Worm (Caenorhabditis elegans) whole organism, L4 larva: ENCODE measurements around the gene srh-171.
"Not testable (repeated sequence)": the region's sequence is repeated elsewhere in the genome, so short reads cannot be mapped to it uniquely, and the experiment has no call there.

Experiments used
- F49E8.2 ChIP-seq: sonication (generic microtip); optimal IDR thresholded peaks from 2 replicates; lab custom pipeline; 2016; ENCODE audit warnings: missing compliant biosample characterization, mild to moderate bottlenecking, missing genetic modification characterization, borderline replicate concordance
- Y105C5A.15 ChIP-seq: fragments of 200-800 bp; sonication (Bioruptor generic); IDR thresholded peaks from 2 replicates; pipeline ENCODE4 v1.3.6; 2022; ENCODE audit warnings: missing genetic modification characterization, missing compliant biosample characterization
- aha-1 ChIP-seq: fragments of 150-350 bp; peaks from one replicate; lab custom pipeline; 2014; ENCODE audit warnings: missing biosample characterization, missing genetic modification characterization
- aly-2 ChIP-seq: sonication (generic microtip); optimal IDR thresholded peaks from 2 replicates; lab custom pipeline; 2018; ENCODE audit warnings: missing biosample characterization, missing genetic modification characterization
- ama-1 ChIP-seq: fragments of 150-350 bp; optimal IDR thresholded peaks from 2 replicates; lab custom pipeline; 2014; ENCODE audit warnings: inconsistent platforms, mixed read lengths
- ceh-62 ChIP-seq: sonication (generic microtip); optimal IDR thresholded peaks from 2 replicates; lab custom pipeline; 2017; ENCODE audit warnings: missing biosample characterization, missing genetic modification characterization
- egl-27 ChIP-seq: sonication (generic microtip); optimal IDR thresholded peaks from 3 replicates; lab custom pipeline; 2017; ENCODE audit warnings: missing biosample characterization, missing genetic modification reagents, missing genetic modification characterization
- fos-1 ChIP-seq: fragments of 150-350 bp; optimal IDR thresholded peaks from 2 replicates; lab custom pipeline; 2014; ENCODE audit warnings: missing biosample characterization, missing genetic modification characterization
- hlh-30 ChIP-seq: sonication (generic microtip); optimal IDR thresholded peaks from 2 replicates; lab custom pipeline; 2017; ENCODE audit warnings: antibody characterized with exemption, mild to moderate bottlenecking, missing genetic modification characterization, missing compliant biosample characterization; ENCODE audit not compliant: insufficient read depth
- lim-7 ChIP-seq: fragments of 200-800 bp; sonication (Bioruptor generic); IDR thresholded peaks from 2 replicates; pipeline ENCODE4 v1.3.6; 2022; ENCODE audit warnings: missing genetic modification characterization, missing compliant biosample characterization
- lin-15B ChIP-seq: fragments of 150-350 bp; sonication (generic microtip); optimal IDR thresholded peaks from 3 replicates; lab custom pipeline; 2014; ENCODE audit warnings: missing biosample characterization, missing genetic modification characterization
- lin-29 ChIP-seq: fragments of 200-800 bp; sonication (Bioruptor generic); IDR thresholded peaks from 2 replicates; pipeline ENCODE4 v1.3.6; 2022; ENCODE audit warnings: missing genetic modification reagents, missing genetic modification characterization, missing compliant biosample characterization
- lin-38 ChIP-seq: fragments of 200-800 bp; sonication (Bioruptor generic); IDR thresholded peaks from 2 replicates; pipeline ENCODE4 v1.3.6; 2022; ENCODE audit warnings: missing genetic modification reagents, missing genetic modification characterization, missing compliant biosample characterization
- lin-39 ChIP-seq: fragments of 150-350 bp; optimal IDR thresholded peaks from 2 replicates; lab custom pipeline; 2014; ENCODE audit warnings: missing biosample characterization, missing genetic modification reagents, missing genetic modification characterization
- mep-1 ChIP-seq: fragments of 150-350 bp; sonication (generic microtip); optimal IDR thresholded peaks from 3 replicates; lab custom pipeline; 2014; ENCODE audit warnings: missing biosample characterization, missing genetic modification characterization
- mxl-2 ChIP-seq: fragments of 200-800 bp; sonication (Bioruptor generic); conservative IDR thresholded peaks from 2 replicates; pipeline ENCODE4 v1.3.6; 2022; ENCODE audit warnings: missing genetic modification reagents, missing genetic modification characterization, missing compliant biosample characterization
- nhr-10 ChIP-seq: fragments of 150-350 bp; optimal IDR thresholded peaks from 2 replicates; lab custom pipeline; 2014; ENCODE audit warnings: missing biosample characterization, missing genetic modification characterization
- nhr-25 ChIP-seq: sonication (generic microtip); optimal IDR thresholded peaks from 2 replicates; lab custom pipeline; 2017; ENCODE audit warnings: missing genetic modification characterization, mild to moderate bottlenecking, missing compliant biosample characterization, antibody characterized with exemption, moderate library complexity, borderline replicate concordance; ENCODE audit not compliant: insufficient read depth
- nhr-28 ChIP-seq: fragments of 150-350 bp; optimal IDR thresholded peaks from 2 replicates; lab custom pipeline; 2014; ENCODE audit warnings: missing biosample characterization, missing genetic modification characterization
- pqm-1 ChIP-seq: sonication (generic microtip); optimal IDR thresholded peaks from 2 replicates; lab custom pipeline; 2017; ENCODE audit warnings: missing biosample characterization, missing genetic modification characterization
- sdz-12 ChIP-seq: fragments of 200-800 bp; sonication (Bioruptor generic); optimal IDR thresholded peaks from 2 replicates; lab custom pipeline; 2018; ENCODE audit warnings: mild to moderate bottlenecking, missing genetic modification characterization, missing compliant biosample characterization
- snpc-1.2 ChIP-seq: fragments of 200-800 bp; sonication (Bioruptor generic); IDR thresholded peaks from 2 replicates; pipeline ENCODE4 v1.3.6; 2022; ENCODE audit warnings: missing genetic modification reagents, missing genetic modification characterization, missing compliant biosample characterization
- spr-1 ChIP-seq: sonication (generic microtip); optimal IDR thresholded peaks from 2 replicates; lab custom pipeline; 2016; ENCODE audit warnings: mild to moderate bottlenecking, missing genetic modification characterization, missing compliant biosample characterization
- unc-62 ChIP-seq, 3 experiments: fragments of 150-350 bp in 1 of 3; sonication (generic microtip); optimal IDR thresholded peaks in 2 of 3; peaks in 1 of 3; 1 replicate in 1 of 3; 2 replicates in 2 of 3; lab custom pipeline; 2014 to 2017; ENCODE audit warnings: missing biosample characterization in 3 of 3, missing genetic modification characterization in 3 of 3, missing genetic modification reagents in 3 of 3, missing genotype in 1 of 3
- ztf-7 ChIP-seq: fragments of 150-350 bp; optimal IDR thresholded peaks from 2 replicates; lab custom pipeline; 2014; ENCODE audit warnings: missing biosample characterization, missing genetic modification characterization

Gene srh-171

ce11 chrV:19934223-19934622, 31.3 kb upstream of the srh-171 start, which contains the start of gene algn-7:
TSS of gene algn-7 (minus strand) at chrV:19934323.
- TF ChIP-seq fos-1 (tag; lab: Kevin White, UChicago): no peak
- no peak for TF ChIP-seq nhr-10 (tag; lab: Kevin White, UChicago)

DNA sequence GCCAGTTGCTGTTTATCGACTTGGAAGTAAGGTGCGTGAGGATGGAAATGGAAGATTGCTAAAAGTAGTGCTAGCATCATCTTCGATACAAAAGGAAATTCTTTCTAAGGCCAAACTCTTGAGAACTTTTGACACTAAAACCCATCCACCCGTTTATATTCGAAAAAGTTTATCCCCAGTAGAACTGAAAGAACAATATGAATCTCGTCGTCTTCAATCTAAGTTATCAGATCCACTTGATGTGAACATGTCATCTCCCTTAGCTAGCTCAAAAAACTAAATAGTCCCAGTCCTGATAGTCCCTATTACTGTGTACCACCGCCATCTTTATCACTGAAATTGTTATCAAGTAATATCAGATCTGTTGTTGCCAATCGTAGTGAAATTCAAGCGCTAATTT, 28.6 kb upstream of the srh-171 start:
- TF ChIP-seq snpc-1.2 (GFP tag; lab: Robert Waterston, UW): no peak
- peak in 1 of 2 experiments; percentile 50 for TF ChIP-seq unc-62 (GFP tag; optimal IDR thresholded peaks at IDR 0.05 in 1 of 2; lab: Kevin White, UChicago)
- no peak for TF ChIP-seq unc-62 (tag; optimal IDR thresholded peaks at IDR 0.05; lab: Kevin White, UChicago)

ce11 chrV:19946529-19946928, 19.0 kb upstream of the srh-171 start, which contains the start of gene dhs-24:
TSS of gene dhs-24 (minus strand) at chrV:19946629.
- TF ChIP-seq pqm-1 (tag; lab: Kevin White, UChicago) (no peak), mxl-2 (GFP tag; lab: Robert Waterston, UW) (no peak), ama-1 (lab: Kevin White, UChicago) (peak; percentile 55), sdz-12 (GFP tag; lab: Kevin White, UChicago) (no peak), snpc-1.2 (GFP tag; lab: Robert Waterston, UW) (0 out of 2 replicates have a peak, but pooled peaks have one; percentile 13), hlh-30 (tag; lab: Kevin White, UChicago) (no peak), aly-2 (tag; lab: Kevin White, UChicago) (no peak), lin-38 (0 out of 2 replicates have a peak, but pooled peaks have one; percentile 21)

ce11 chrV:19948993-19949392, 16.5 kb upstream of the srh-171 start, which contains the start of gene tmed-4:
TSS of gene tmed-4 (minus strand) at chrV:19949093.
- not testable (repeated sequence) for TF ChIP-seq lin-15B, F49E8.2, lin-39 (tag; lab: Kevin White, UChicago)

DNA sequence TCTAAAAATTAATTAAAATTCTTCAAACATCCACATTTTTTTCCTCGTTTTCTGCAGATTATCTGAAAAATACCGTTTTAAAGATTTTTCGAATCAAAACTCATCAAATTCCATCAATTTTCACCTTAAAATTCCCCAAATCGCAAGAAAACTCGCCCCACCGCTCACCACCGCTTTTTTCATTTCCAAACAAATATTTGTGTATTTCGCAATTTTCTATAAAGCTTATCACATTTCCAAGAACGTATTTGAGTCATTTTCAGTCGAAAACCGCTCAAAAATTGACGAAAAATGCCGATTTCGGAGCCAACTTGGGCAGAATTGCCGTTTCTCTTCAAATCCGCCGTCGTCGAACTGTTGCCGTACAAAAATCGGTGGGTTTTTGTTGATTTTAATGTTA, 15.8 kb upstream of the srh-171 start, which contains the start of gene Y60A3A.8:
Gene Y60A3A.8, plus strand, starts transcription at position 258 of the 400 bp plus-strand sequence.
- TF ChIP-seq ztf-7 (tag; lab: Kevin White, UChicago); lim-7 (GFP tag; lab: Robert Waterston, UW); Y105C5A.15 (GFP tag; lab: Robert Waterston, UW): not testable (repeated sequence)

ce11 chrV:19954491-19954890, 11.0 kb upstream of the srh-171 start:
- TF ChIP-seq egl-27 (tag; lab: Kevin White, UChicago) (no peak), unc-62 (GFP tag; optimal IDR thresholded peaks at IDR 0.05 in 1 of 2; lab: Kevin White, UChicago) (peak in 1 of 2 experiments; percentile 72), unc-62 (tag; optimal IDR thresholded peaks at IDR 0.05; lab: Kevin White, UChicago) (no peak), ceh-62 (tag; lab: Kevin White, UChicago) (no peak), ztf-7 (tag; lab: Kevin White, UChicago) (no peak)
- TF ChIP-seq, all 104 proteins: peak for 1

DNA sequence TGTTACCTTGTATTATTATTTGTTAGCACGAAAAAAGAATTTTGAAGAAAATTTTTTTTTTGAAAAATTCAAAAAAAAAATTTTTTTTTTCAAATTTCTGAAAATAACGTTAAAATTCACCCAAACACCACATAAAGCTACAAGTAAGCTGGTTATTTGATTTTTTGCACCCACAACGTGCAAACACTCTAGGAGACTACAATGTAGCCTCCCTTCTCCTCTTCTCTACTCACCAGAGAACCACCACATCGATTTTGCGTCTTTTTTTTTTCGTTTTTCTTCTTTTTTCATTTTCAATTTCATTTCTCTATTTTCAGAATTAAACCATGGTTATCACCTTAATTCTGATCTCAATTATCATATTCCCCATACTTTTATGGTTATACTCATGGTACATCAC, 10.3 kb upstream of the srh-171 start, which contains the start of gene abhd-3.1:
Gene abhd-3.1, plus strand, starts transcription at position 318 of the 400 bp plus-strand sequence.
- TF ChIP-seq nhr-28 (tag; lab: Kevin White, UChicago) (peak; percentile 22), mep-1 (tag; lab: Kevin White, UChicago) (peak; percentile 3), unc-62 (GFP tag; optimal IDR thresholded peaks at IDR 0.05 in 1 of 2; lab: Kevin White, UChicago) (peak in 1 of 2 experiments; percentile 32), unc-62 (tag; optimal IDR thresholded peaks at IDR 0.05; lab: Kevin White, UChicago) (no peak), aha-1 (tag; lab: Kevin White, UChicago) (peak; percentile 91), spr-1 (tag; lab: Kevin White, UChicago) (no peak), nhr-25 (tag; lab: Kevin White, UChicago) (no peak), lin-29 (GFP tag; lab: Robert Waterston, UW) (no peak)
